Fruit fly (Drosophila melanogaster) whole organism, prepupa: ENCODE results near the gene LysE.

Experiments used
- CG10631 ChIP-seq: fragments of 200-800 bp; sonication (Bioruptor generic); optimal IDR thresholded peaks from 2 replicates; lab custom pipeline; 2016; ENCODE audit warnings: missing biosample characterization, missing genetic modification characterization
- CG10669 ChIP-seq: fragments of 200-800 bp; sonication (Bioruptor generic); optimal IDR thresholded peaks from 3 replicates; lab custom pipeline; 2018; ENCODE audit warnings: missing biosample characterization, mild to moderate bottlenecking, missing genetic modification characterization, moderate library complexity
- CG11294 ChIP-seq: fragments of 200-800 bp; sonication (Bioruptor generic); IDR thresholded peaks from 2 replicates; pipeline ENCODE4 v1.3.6; 2022; ENCODE audit warnings: missing biosample characterization, missing genetic modification characterization
- CG11902 ChIP-seq: fragments of 200-800 bp; sonication (Bioruptor generic); optimal IDR thresholded peaks from 3 replicates; lab custom pipeline; 2016; ENCODE audit warnings: missing biosample characterization, missing genetic modification characterization
- CG15336 ChIP-seq: fragments of 200-800 bp; sonication (Bioruptor generic); IDR thresholded peaks from 2 replicates; pipeline ENCODE4 v1.3.6; 2022; ENCODE audit warnings: missing biosample characterization, missing genetic modification characterization
- CG1621 ChIP-seq: fragments of 200-800 bp; sonication (Bioruptor generic); optimal IDR thresholded peaks from 3 replicates; lab custom pipeline; 2018; ENCODE audit warnings: missing biosample characterization, mild to moderate bottlenecking, missing genetic modification characterization
- CG16779 ChIP-seq: fragments of 200-800 bp; sonication (Bioruptor generic); optimal IDR thresholded peaks from 3 replicates; lab custom pipeline; 2017; ENCODE audit warnings: missing biosample characterization, mild to moderate bottlenecking, missing genetic modification characterization
- CG3032 ChIP-seq: fragments of 200-800 bp; optimal IDR thresholded peaks from 2 replicates; lab custom pipeline; 2019; ENCODE audit warnings: missing biosample characterization, mild to moderate bottlenecking, missing genetic modification characterization, moderate library complexity
- CG31627 ChIP-seq: fragments of 200-800 bp; sonication (Bioruptor generic); optimal IDR thresholded peaks from 3 replicates; lab custom pipeline; 2016; ENCODE audit warnings: missing biosample characterization, missing genetic modification characterization
- CG32006 ChIP-seq: fragments of 200-800 bp; sonication (Bioruptor generic); optimal IDR thresholded peaks from 3 replicates; lab custom pipeline; 2017; ENCODE audit warnings: missing biosample characterization, mild to moderate bottlenecking, missing genetic modification characterization
- CG34406 ChIP-seq: fragments of 200-800 bp; sonication (Bioruptor generic); optimal IDR thresholded peaks from 3 replicates; lab custom pipeline; 2016; ENCODE audit warnings: missing biosample characterization, missing genetic modification characterization
- CG3919 ChIP-seq: fragments of 200-800 bp; sonication (Bioruptor generic); optimal IDR thresholded peaks from 3 replicates; lab custom pipeline; 2016; ENCODE audit warnings: missing biosample characterization, missing genetic modification characterization
- CG4318 ChIP-seq: fragments of 200-800 bp; sonication (Bioruptor generic); optimal IDR thresholded peaks from 3 replicates; lab custom pipeline; 2017; ENCODE audit warnings: missing biosample characterization, mild to moderate bottlenecking, missing genetic modification characterization
- CG6276 ChIP-seq: fragments of 200-800 bp; sonication (Bioruptor generic); optimal IDR thresholded peaks from 2 replicates; lab custom pipeline; 2017; ENCODE audit warnings: missing biosample characterization, mild to moderate bottlenecking, missing genetic modification characterization
- CG6792 ChIP-seq: fragments of 200-800 bp; sonication (Bioruptor generic); optimal IDR thresholded peaks from 3 replicates; lab custom pipeline; 2016; ENCODE audit warnings: missing biosample characterization, missing genetic modification characterization
- CG6808 ChIP-seq: fragments of 200-800 bp; sonication (Bioruptor generic); optimal IDR thresholded peaks from 3 replicates; lab custom pipeline; 2017; ENCODE audit warnings: missing biosample characterization, missing genetic modification characterization, mild to moderate bottlenecking, moderate library complexity, missing genetic modification reagents
- CG7368 ChIP-seq: fragments of 200-800 bp; sonication (Bioruptor generic); optimal IDR thresholded peaks from 3 replicates; lab custom pipeline; 2016; ENCODE audit warnings: missing biosample characterization, missing genetic modification characterization
- CG8119 ChIP-seq: fragments of 200-800 bp; sonication (Bioruptor generic); IDR thresholded peaks from 3 replicates; pipeline ENCODE4 v1.3.6; 2022; ENCODE audit warnings: missing biosample characterization, missing genetic modification characterization
- CG8632 ChIP-seq: fragments of 200-800 bp; sonication (Bioruptor generic); optimal IDR thresholded peaks from 3 replicates; lab custom pipeline; 2016; ENCODE audit warnings: missing biosample characterization, missing genetic modification characterization
- CG9139 ChIP-seq: fragments of 200-800 bp; sonication (Bioruptor generic); optimal IDR thresholded peaks from 3 replicates; lab custom pipeline; 2017; ENCODE audit warnings: missing biosample characterization, mild to moderate bottlenecking, missing genetic modification characterization
- Eip75B ChIP-seq: fragments of 200-800 bp; sonication (Bioruptor generic); optimal IDR thresholded peaks from 3 replicates; lab custom pipeline; 2016; ENCODE audit warnings: missing biosample characterization, missing genetic modification characterization
- Eip93F ChIP-seq: fragments of 200-800 bp; sonication (Bioruptor generic); optimal IDR thresholded peaks from 2 replicates; lab custom pipeline; 2016; ENCODE audit warnings: missing biosample characterization, mild to moderate bottlenecking, missing genetic modification characterization
- Ets21C ChIP-seq: fragments of 200-800 bp; sonication (Bioruptor generic); optimal IDR thresholded peaks from 3 replicates; lab custom pipeline; 2016; ENCODE audit warnings: missing biosample characterization, missing genetic modification characterization
- Ets96B ChIP-seq: fragments of 200-800 bp; optimal IDR thresholded peaks from 2 replicates; lab custom pipeline; 2019; ENCODE audit warnings: missing biosample characterization, mild to moderate bottlenecking, missing genetic modification characterization, moderate library complexity
- Hr38 ChIP-seq: sonication (Bioruptor generic); optimal IDR thresholded peaks from 2 replicates; lab custom pipeline; 2016; ENCODE audit warnings: missing biosample characterization, missing genetic modification characterization
- Hr39 ChIP-seq: fragments of 200-800 bp; sonication (Bioruptor generic); optimal IDR thresholded peaks from 2 replicates; lab custom pipeline; 2016; ENCODE audit warnings: missing biosample characterization, missing genetic modification characterization
- Hr4 ChIP-seq: fragments of 200-800 bp; sonication (Bioruptor generic); optimal IDR thresholded peaks from 3 replicates; lab custom pipeline; 2016; ENCODE audit warnings: missing biosample characterization, missing genetic modification characterization
- Lpt ChIP-seq: fragments of 200-800 bp; sonication (Bioruptor generic); optimal IDR thresholded peaks from 3 replicates; lab custom pipeline; 2016; ENCODE audit warnings: missing biosample characterization, missing genetic modification characterization
- Met ChIP-seq: fragments of 200-800 bp; sonication (Bioruptor generic); optimal IDR thresholded peaks from 3 replicates; lab custom pipeline; 2016; ENCODE audit warnings: missing biosample characterization, missing genetic modification characterization
- OdsH ChIP-seq: fragments of 200-800 bp; sonication (Bioruptor generic); optimal IDR thresholded peaks from 3 replicates; lab custom pipeline; 2016; ENCODE audit warnings: missing biosample characterization, missing genetic modification characterization
- Smox ChIP-seq: fragments of 200-800 bp; sonication (Bioruptor generic); optimal IDR thresholded peaks from 3 replicates; lab custom pipeline; 2016; ENCODE audit warnings: missing biosample characterization, missing genetic modification characterization
- Sox102F ChIP-seq: fragments of 200-800 bp; sonication (Bioruptor generic); optimal IDR thresholded peaks from 2 replicates; lab custom pipeline; 2016; ENCODE audit warnings: missing biosample characterization, mild to moderate bottlenecking, missing genetic modification characterization
- Sox14 ChIP-seq: fragments of 200-800 bp; sonication (Bioruptor generic); optimal IDR thresholded peaks from 3 replicates; lab custom pipeline; 2016; ENCODE audit warnings: missing biosample characterization, missing genetic modification characterization
- Sox15 ChIP-seq: fragments of 200-800 bp; sonication (Bioruptor generic); optimal IDR thresholded peaks from 3 replicates; lab custom pipeline; 2016; ENCODE audit warnings: missing biosample characterization, missing genetic modification characterization
- achi ChIP-seq: fragments of 200-800 bp; sonication (Bioruptor generic); optimal IDR thresholded peaks from 3 replicates; lab custom pipeline; 2016; ENCODE audit warnings: missing biosample characterization, missing genetic modification characterization
- acj6 ChIP-seq: fragments of 200-800 bp; sonication (Bioruptor generic); optimal IDR thresholded peaks from 3 replicates; lab custom pipeline; 2016; ENCODE audit warnings: missing biosample characterization, missing genetic modification characterization
- dac ChIP-seq: fragments of 200-800 bp; sonication (Bioruptor generic); optimal IDR thresholded peaks from 2 replicates; lab custom pipeline; 2017; ENCODE audit warnings: missing biosample characterization, mild to moderate bottlenecking, missing genetic modification characterization
- dsx ChIP-seq: fragments of 200-800 bp; optimal IDR thresholded peaks from 3 replicates; lab custom pipeline; 2019; ENCODE audit warnings: missing biosample characterization, mild to moderate bottlenecking, missing genetic modification characterization, moderate library complexity; ENCODE audit not compliant: poor library complexity, severe bottlenecking
- esn ChIP-seq: fragments of 200-800 bp; sonication (Bioruptor generic); optimal IDR thresholded peaks from 2 replicates; lab custom pipeline; 2016; ENCODE audit warnings: missing biosample characterization, mild to moderate bottlenecking, missing genetic modification characterization, moderate library complexity
- fd59A ChIP-seq: fragments of 200-800 bp; sonication (Bioruptor generic); optimal IDR thresholded peaks from 2 replicates; lab custom pipeline; 2017; ENCODE audit warnings: missing biosample characterization, mild to moderate bottlenecking, missing genetic modification characterization, missing genetic modification reagents
- lz ChIP-seq: fragments of 200-800 bp; sonication (Bioruptor generic); optimal IDR thresholded peaks from 3 replicates; lab custom pipeline; 2016; ENCODE audit warnings: missing biosample characterization, missing genetic modification characterization
- net ChIP-seq: fragments of 200-800 bp; sonication (Bioruptor generic); optimal IDR thresholded peaks from 3 replicates; lab custom pipeline; 2016; ENCODE audit warnings: missing biosample characterization, missing genetic modification characterization
- pdm3 ChIP-seq: fragments of 200-800 bp; sonication (Bioruptor generic); optimal IDR thresholded peaks from 3 replicates; lab custom pipeline; 2016; ENCODE audit warnings: missing biosample characterization, missing genetic modification characterization
- salr ChIP-seq, 2 experiments: fragments of 200-800 bp; sonication (Bioruptor generic); optimal IDR thresholded peaks; 3 replicates each; lab custom pipeline; 2016 to 2018; ENCODE audit warnings: missing biosample characterization in 2 of 2, missing genetic modification characterization in 2 of 2, mild to moderate bottlenecking in 1 of 2
- spab ChIP-seq: fragments of 200-800 bp; sonication (Bioruptor generic); optimal IDR thresholded peaks from 2 replicates; lab custom pipeline; 2017; ENCODE audit warnings: missing biosample characterization, mild to moderate bottlenecking, missing genetic modification characterization, missing genetic modification reagents

LysE gene

dm6 chr3L:1178115-1178583 is 34.5 kb upstream of the LysE start (continued):
- TF ChIP-seq spab, result peak; percentile 59
- peak; percentile 7 for TF ChIP-seq OdsH
- TF ChIP-seq Sox15 (GFP tag; lab: Kevin White, UChicago), result no peak
- no peak for TF ChIP-seq CG31627 (GFP tag; lab: Kevin White, UChicago)
- TF ChIP-seq CG11902 (GFP tag; lab: Kevin White, UChicago), result no peak
- TF ChIP-seq CG15336, result peak; percentile 41; the same call in 1 of the 2 replicates
- no peak for TF ChIP-seq Met (GFP tag; lab: Kevin White, UChicago)
- peak; percentile 79 for TF ChIP-seq Lpt
- no peak for TF ChIP-seq lz
- no peak for TF ChIP-seq CG4318 (GFP tag; lab: Kevin White, UChicago)
- no peak for TF ChIP-seq CG7368
- peak; percentile 71 for TF ChIP-seq Ets96B (tag; lab: Kevin White, UChicago)
- peak; percentile 19 for TF ChIP-seq Hr4 (GFP tag; lab: Kevin White, UChicago)
- peak; percentile 64 for TF ChIP-seq net
- peak; percentile 60 for TF ChIP-seq Sox14
- no peak for TF ChIP-seq Ets21C (GFP tag; lab: Kevin White, UChicago)

- peak; percentile 16 for TF ChIP-seq fd59A (GFP tag; lab: Kevin White, UChicago)
- TF ChIP-seq CG32006 (GFP tag; lab: Kevin White, UChicago), result peak; percentile 28
- no peak for TF ChIP-seq CG11294
- peak; percentile 0 for TF ChIP-seq Sox15 (GFP tag; lab: Kevin White, UChicago)
- TF ChIP-seq Smox (GFP tag; lab: Kevin White, UChicago), result peak; percentile 2
- peak; percentile 32 for TF ChIP-seq Met (GFP tag; lab: Kevin White, UChicago)
- peak; percentile 30; the same call in 1 of the 2 replicates for TF ChIP-seq CG15336
- peak; percentile 0 for TF ChIP-seq pdm3 (GFP tag; lab: Kevin White, UChicago)
- TF ChIP-seq CG3032 (tag; lab: Kevin White, UChicago), result peak; percentile 23
- peak; percentile 13 for TF ChIP-seq Hr39
- no peak for TF ChIP-seq CG10631 (GFP tag; lab: Kevin White, UChicago)
- peak; percentile 14 for TF ChIP-seq CG34406 (GFP tag; lab: Kevin White, UChicago)
- peak; percentile 1 for TF ChIP-seq CG10669
- TF ChIP-seq dsx (GFP tag; lab: Kevin White, UChicago), result no peak
- TF ChIP-seq Ets96B (tag; lab: Kevin White, UChicago), result peak; percentile 7
- TF ChIP-seq CG31627 (GFP tag; lab: Kevin White, UChicago), result peak; percentile 1
- peak; percentile 15 for TF ChIP-seq OdsH
- TF ChIP-seq Sox14, result peak; percentile 9
- TF ChIP-seq lz, result peak; percentile 5
- no peak for TF ChIP-seq CG4318 (GFP tag; lab: Kevin White, UChicago)
- TF ChIP-seq CG1621 (tag; lab: Kevin White, UChicago), result no peak
- peak; percentile 25 for TF ChIP-seq esn (GFP tag; lab: Kevin White, UChicago)
- TF ChIP-seq CG6792, result peak; percentile 10
Measured at dm6 chr3L:1183467-1183866, 29.2 kb upstream of the LysE start.

dm6 chr3L:1188936-1189659 is 23.5 kb upstream of the LysE start, which contains the start of gene CG13912:
Gene CG13912 (plus strand): TSS chr3L:1189588.
- TF ChIP-seq spab (peak; percentile 15), Hr38 (GFP tag; lab: Kevin White, UChicago) (no peak), acj6 (GFP tag; lab: Kevin White, UChicago) (no peak), CG32006 (GFP tag; lab: Kevin White, UChicago) (no peak), salr (GFP tag; optimal IDR thresholded peaks at IDR 0.05; lab: Kevin White, UChicago) (no peak), CG3919 (GFP tag; lab: Kevin White, UChicago) (no peak), Sox102F (no peak), CG16779 (peak; percentile 1), fd59A (GFP tag; lab: Kevin White, UChicago) (no peak), esn (GFP tag; lab: Kevin White, UChicago) (no peak), CG6808 (GFP tag; lab: Kevin White, UChicago) (peak; percentile 58), achi (no peak), pdm3 (GFP tag; lab: Kevin White, UChicago) (no peak), Eip75B (no peak), Ets21C (GFP tag; lab: Kevin White, UChicago) (no peak), Hr39 (no peak), dac (GFP tag; lab: Kevin White, UChicago) (no peak), CG9139 (GFP tag; lab: Kevin White, UChicago) (peak; percentile 54), net (no peak), CG6276 (GFP tag; lab: Kevin White, UChicago) (peak; percentile 59), CG8119 (no peak), Eip93F (GFP tag; lab: Kevin White, UChicago) (no peak), CG10669 (peak; percentile 31), Sox15 (GFP tag; lab: Kevin White, UChicago) (no peak), CG3032 (tag; lab: Kevin White, UChicago) (no peak), CG4318 (GFP tag; lab: Kevin White, UChicago) (no peak), CG8632 (no peak), Smox (GFP tag; lab: Kevin White, UChicago) (no peak)
